Fruit fly (Drosophila melanogaster) whole organism, embryonic: Measurements from ENCODE around the gene Arpc4.

ENCODE experiments used
- ATbp ChIP-seq: fragments of 200-800 bp; sonication (Bioruptor generic); optimal IDR thresholded peaks from 2 replicates; lab custom pipeline; 2017; ENCODE audit warnings: missing biosample characterization, mild to moderate bottlenecking, missing genetic modification characterization, missing genetic modification reagents
- Adf1 ChIP-seq: fragments of 200-800 bp; sonication (Bioruptor generic); IDR thresholded peaks from 2 replicates; pipeline ENCODE4 v1.3.6; 2022; ENCODE audit warnings: missing biosample characterization, missing genetic modification characterization
- Aef1 ChIP-seq: fragments of 200-800 bp; sonication (Bioruptor generic); IDR thresholded peaks from 3 replicates; pipeline ENCODE4 v1.3.6; 2022; ENCODE audit warnings: missing biosample characterization, missing genetic modification characterization
- CG10366 ChIP-seq: fragments of 200-800 bp; sonication (Bioruptor generic); IDR thresholded peaks from 2 replicates; pipeline ENCODE4 v1.3.6; 2022; ENCODE audit warnings: missing biosample characterization, missing genetic modification characterization
- CG11504 ChIP-seq: fragments of 200-800 bp; sonication (Bioruptor generic); optimal IDR thresholded peaks from 3 replicates; lab custom pipeline; 2019; ENCODE audit warnings: missing biosample characterization, mild to moderate bottlenecking, missing genetic modification characterization, moderate library complexity
- CG12769 ChIP-seq: fragments of 200-800 bp; sonication (Bioruptor generic); optimal IDR thresholded peaks from 2 replicates; lab custom pipeline; 2019; ENCODE audit warnings: missing biosample characterization, mild to moderate bottlenecking, missing genetic modification characterization, moderate library complexity
- CG17385 ChIP-seq: fragments of 200-800 bp; sonication (Bioruptor generic); optimal IDR thresholded peaks from 3 replicates; lab custom pipeline; 2018; ENCODE audit warnings: missing biosample characterization, mild to moderate bottlenecking, missing genetic modification characterization
- CG1792 ChIP-seq: fragments of 200-800 bp; sonication (Bioruptor generic); optimal IDR thresholded peaks from 2 replicates; lab custom pipeline; 2016; ENCODE audit warnings: missing biosample characterization, missing genetic modification characterization
- CG18619 ChIP-seq: fragments of 200-800 bp; sonication (Bioruptor generic); optimal IDR thresholded peaks from 3 replicates; lab custom pipeline; 2017; ENCODE audit warnings: missing biosample characterization, mild to moderate bottlenecking, missing genetic modification characterization
- CG18764 ChIP-seq: fragments of 200-800 bp; sonication (Bioruptor generic); optimal IDR thresholded peaks from 3 replicates; lab custom pipeline; 2016; ENCODE audit warnings: missing biosample characterization, missing genetic modification characterization
- CG2202 ChIP-seq: fragments of 200-800 bp; sonication (Bioruptor generic); optimal IDR thresholded peaks from 2 replicates; lab custom pipeline; 2018; ENCODE audit warnings: missing biosample characterization, mild to moderate bottlenecking, missing genetic modification characterization
- CG30403 ChIP-seq: fragments of 200-800 bp; sonication (Bioruptor generic); optimal IDR thresholded peaks from 3 replicates; lab custom pipeline; 2016; ENCODE audit warnings: missing biosample characterization, missing genetic modification characterization
- CG3163 ChIP-seq: fragments of 200-800 bp; sonication (Bioruptor generic); optimal IDR thresholded peaks from 3 replicates; lab custom pipeline; 2016; ENCODE audit warnings: missing biosample characterization, missing genetic modification characterization
- CG34224 ChIP-seq: fragments of 200-800 bp; sonication (Bioruptor generic); IDR thresholded peaks from 3 replicates; pipeline ENCODE4 v1.3.6; 2022; ENCODE audit warnings: missing biosample characterization, missing genetic modification characterization; ENCODE audit not compliant: partially characterized antibody
- CG3726 ChIP-seq: fragments of 200-800 bp; sonication (Bioruptor generic); IDR thresholded peaks from 3 replicates; pipeline ENCODE4, ENCODE4 v1.3.6; 2022; ENCODE audit warnings: missing biosample characterization, missing genetic modification characterization
- CG42726 ChIP-seq: fragments of 200-800 bp; sonication (Bioruptor generic); IDR thresholded peaks from 2 replicates; pipeline ENCODE4 v1.3.6; 2022; ENCODE audit warnings: missing biosample characterization, missing genetic modification characterization; ENCODE audit not compliant: partially characterized antibody
- CG6765 ChIP-seq: fragments of 200-800 bp; sonication (Bioruptor generic); optimal IDR thresholded peaks from 3 replicates; lab custom pipeline; 2017; ENCODE audit warnings: missing biosample characterization, mild to moderate bottlenecking, missing genetic modification characterization
- CG9437 ChIP-seq: fragments of 200-800 bp; sonication (Bioruptor generic); optimal IDR thresholded peaks from 2 replicates; lab custom pipeline; 2018; ENCODE audit warnings: missing biosample characterization, mild to moderate bottlenecking, missing genetic modification characterization
- Chrac-16 ChIP-seq: fragments of 200-800 bp; sonication (Bioruptor generic); optimal IDR thresholded peaks from 3 replicates; lab custom pipeline; 2016; ENCODE audit warnings: missing biosample characterization, missing genetic modification characterization
- D19B ChIP-seq: fragments of 200-800 bp; sonication (Bioruptor generic); optimal IDR thresholded peaks from 2 replicates; lab custom pipeline; 2017; ENCODE audit warnings: missing biosample characterization, mild to moderate bottlenecking, missing genetic modification characterization
- E2f1 ChIP-seq: fragments of 200-800 bp; sonication (Bioruptor generic); IDR thresholded peaks from 2 replicates; pipeline ENCODE4 v1.3.6; 2022; ENCODE audit warnings: missing biosample characterization, missing genetic modification characterization
- E2f2 ChIP-seq: fragments of 200-800 bp; sonication (Bioruptor generic); IDR thresholded peaks from 2 replicates; pipeline ENCODE4 v1.3.6; 2022; ENCODE audit warnings: missing biosample characterization, missing genetic modification characterization
- H2.0 ChIP-seq: fragments of 200-800 bp; sonication (Bioruptor generic); IDR thresholded peaks from 2 replicates; pipeline ENCODE4 v1.3.6; 2022; ENCODE audit warnings: missing biosample characterization, missing genetic modification characterization
- HLH54F ChIP-seq: fragments of 200-800 bp; sonication (Bioruptor generic); optimal IDR thresholded peaks from 3 replicates; lab custom pipeline; 2016; ENCODE audit warnings: missing biosample characterization, missing genetic modification characterization
- Hey ChIP-seq: fragments of 200-800 bp; sonication (Bioruptor generic); optimal IDR thresholded peaks from 3 replicates; lab custom pipeline; 2018; ENCODE audit warnings: missing biosample characterization, mild to moderate bottlenecking, missing genetic modification characterization
- Hr78 ChIP-seq, 2 experiments: fragments of 200-800 bp in 1 of 2; fragments of >200 bp in 1 of 2; sonication (Bioruptor generic) in 1 of 2; optimal IDR thresholded peaks; 2 replicates each; lab custom pipeline; 2017 to 2019; ENCODE audit warnings: missing biosample characterization in 2 of 2, missing genetic modification characterization in 2 of 2, mild to moderate bottlenecking in 1 of 2, moderate library complexity in 1 of 2
- MBD-R2 ChIP-seq: fragments of 200-800 bp; sonication (Bioruptor generic); IDR thresholded peaks from 2 replicates; pipeline ENCODE4 v1.3.6; 2022; ENCODE audit warnings: missing biosample characterization, missing genetic modification characterization
- Vsx1 ChIP-seq: fragments of 200-800 bp; sonication (Bioruptor generic); optimal IDR thresholded peaks from 2 replicates; lab custom pipeline; 2017; ENCODE audit warnings: missing biosample characterization, mild to moderate bottlenecking, missing genetic modification characterization, missing genetic modification reagents
- aop ChIP-seq: fragments of 200-800 bp; sonication (Bioruptor generic); IDR thresholded peaks from 2 replicates; pipeline ENCODE4 v1.3.6; 2022; ENCODE audit warnings: missing biosample characterization, missing genetic modification characterization
- ash1 ChIP-seq: fragments of 200-800 bp; sonication (Bioruptor generic); optimal IDR thresholded peaks from 2 replicates; lab custom pipeline; 2018; ENCODE audit warnings: missing biosample characterization, mild to moderate bottlenecking, missing genetic modification characterization
- cas ChIP-seq: fragments of 200-800 bp; sonication (Bioruptor generic); IDR thresholded peaks from 2 replicates; pipeline ENCODE4 v1.3.6; 2022; ENCODE audit warnings: missing biosample characterization, missing genetic modification characterization
- da ChIP-seq: fragments of 200-800 bp; sonication (Bioruptor generic); optimal IDR thresholded peaks from 2 replicates; lab custom pipeline; 2016; ENCODE audit warnings: missing biosample characterization, missing genetic modification characterization
- dimm ChIP-seq: fragments of 200-800 bp; sonication (Bioruptor generic); IDR thresholded peaks from 2 replicates; pipeline ENCODE4 v1.3.6; 2022; ENCODE audit warnings: missing biosample characterization, missing genetic modification characterization
- esg ChIP-seq: fragments of 200-800 bp; sonication (Bioruptor generic); conservative IDR thresholded peaks from 2 replicates; pipeline ENCODE4 v1.3.6; 2022; ENCODE audit warnings: missing biosample characterization, missing genetic modification characterization
- fd64A ChIP-seq: fragments of 200-800 bp; sonication (Bioruptor generic); optimal IDR thresholded peaks from 3 replicates; lab custom pipeline; 2018; ENCODE audit warnings: missing biosample characterization, mild to moderate bottlenecking, missing genetic modification characterization
- hbn ChIP-seq: fragments of 200-800 bp; sonication (Bioruptor generic); IDR thresholded peaks from 2 replicates; pipeline ENCODE4 v1.3.6; 2022; ENCODE audit warnings: missing biosample characterization, missing genetic modification characterization; ENCODE audit not compliant: partially characterized antibody
- insv ChIP-seq, 2 experiments: fragments of 200-800 bp; sonication (Bioruptor generic); optimal IDR thresholded peaks; 3 replicates each; lab custom pipeline; 2016 to 2018; ENCODE audit warnings: missing biosample characterization in 2 of 2, missing genetic modification characterization in 2 of 2
- kay ChIP-seq: fragments of 200-800 bp; sonication (Bioruptor generic); optimal IDR thresholded peaks from 2 replicates; lab custom pipeline; 2016; ENCODE audit warnings: missing biosample characterization, missing genetic modification characterization
- ken ChIP-seq: fragments of 200-800 bp; sonication (Bioruptor generic); IDR thresholded peaks from 3 replicates; pipeline ENCODE4 v1.3.6; 2022; ENCODE audit warnings: missing biosample characterization, missing genetic modification characterization
- klu ChIP-seq: fragments of 200-800 bp; sonication (Bioruptor generic); IDR thresholded peaks from 2 replicates; pipeline ENCODE4 v1.3.6; 2022; ENCODE audit warnings: missing biosample characterization, missing genetic modification characterization
- knrl ChIP-seq: fragments of 200-800 bp; sonication (Bioruptor generic); IDR thresholded peaks from 3 replicates; pipeline ENCODE4 v1.3.6; 2022; ENCODE audit warnings: missing biosample characterization, missing genetic modification characterization; ENCODE audit not compliant: partially characterized antibody
- lilli ChIP-seq: fragments of 200-800 bp; sonication (Bioruptor generic); optimal IDR thresholded peaks from 3 replicates; lab custom pipeline; 2016; ENCODE audit warnings: missing biosample characterization, missing genetic modification characterization
- luna ChIP-seq: fragments of 200-800 bp; sonication (Bioruptor generic); optimal IDR thresholded peaks from 2 replicates; lab custom pipeline; 2016; ENCODE audit warnings: missing biosample characterization, missing genetic modification characterization
- mirr ChIP-seq: fragments of 200-800 bp; sonication (Bioruptor generic); optimal IDR thresholded peaks from 3 replicates; lab custom pipeline; 2018; ENCODE audit warnings: missing biosample characterization, mild to moderate bottlenecking, missing genetic modification characterization
- pum ChIP-seq: fragments of 200-800 bp; sonication (Bioruptor generic); optimal IDR thresholded peaks from 2 replicates; lab custom pipeline; 2016; ENCODE audit warnings: missing biosample characterization, missing genetic modification characterization
- rib ChIP-seq: fragments of 200-800 bp; sonication (Bioruptor generic); IDR thresholded peaks from 2 replicates; pipeline ENCODE4 v1.3.6; 2022; ENCODE audit warnings: missing biosample characterization, missing genetic modification characterization
- sc ChIP-seq, 3 experiments: fragments of >200 bp in 2 of 3; fragments of 200-800 bp in 1 of 3; sonication (Bioruptor generic) in 1 of 3; optimal IDR thresholded peaks; 2 replicates in 2 of 3; 3 replicates in 1 of 3; lab custom pipeline; 2017; ENCODE audit warnings: mild to moderate bottlenecking in 1 of 3, missing biosample characterization in 1 of 3, missing genetic modification characterization in 1 of 3, missing genetic modification reagents in 1 of 3
- schlank ChIP-seq: fragments of 200-800 bp; sonication (Bioruptor generic); optimal IDR thresholded peaks from 2 replicates; lab custom pipeline; 2018; ENCODE audit warnings: missing biosample characterization, mild to moderate bottlenecking, missing genetic modification characterization
- sim ChIP-seq: fragments of 200-800 bp; sonication (Bioruptor generic); IDR thresholded peaks from 2 replicates; pipeline ENCODE4 v1.3.6; 2022; ENCODE audit warnings: missing biosample characterization, missing genetic modification characterization
- sisA ChIP-seq: fragments of 200-800 bp; sonication (Bioruptor generic); IDR thresholded peaks from 2 replicates; pipeline ENCODE4 v1.3.6; 2022; ENCODE audit warnings: missing biosample characterization, missing genetic modification characterization
- sob ChIP-seq: fragments of 200-800 bp; sonication (Bioruptor generic); IDR thresholded peaks from 2 replicates; pipeline ENCODE4 v1.3.6; 2022; ENCODE audit warnings: missing biosample characterization, missing genetic modification characterization
- usp ChIP-seq: fragments of >200 bp; optimal IDR thresholded peaks from 2 replicates; lab custom pipeline; 2017; ENCODE audit warnings: missing biosample characterization, missing genetic modification characterization

The Arpc4 gene

DNA sequence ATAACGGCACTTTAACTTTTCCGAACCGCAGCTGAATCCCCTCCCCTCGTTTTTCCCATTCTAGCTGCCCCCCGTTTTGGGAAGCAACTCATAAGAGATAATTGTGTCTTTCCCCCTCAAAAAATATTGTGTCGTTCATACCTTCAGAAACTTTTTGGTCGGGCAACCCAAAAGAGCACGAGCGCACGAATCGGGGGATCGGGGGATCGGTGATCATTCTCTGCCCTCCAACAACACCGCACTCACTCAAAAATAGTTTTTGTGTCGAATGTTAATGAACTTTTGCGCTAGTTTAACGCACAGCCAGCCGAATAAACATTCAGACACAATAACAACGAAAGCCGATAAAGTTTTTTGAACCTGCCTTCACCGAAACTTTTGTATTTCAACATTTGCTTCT, 34.6 kb upstream of the Arpc4 start (continued):
- no peak for TF ChIP-seq CG10366
- no peak for TF ChIP-seq CG9437
- TF ChIP-seq CG42726 (GFP tag; lab: Robert Waterston, UW) = peak; percentile 56; the same call in 1 of the 2 replicates
- TF ChIP-seq MBD-R2 (GFP tag; lab: Robert Waterston, UW) = no peak
- no peak for TF ChIP-seq knrl (GFP tag; lab: Robert Waterston, UW)
- TF ChIP-seq sc (optimal IDR thresholded peaks at IDR 0.05; lab: Kevin White, UChicago) = no peak
- TF ChIP-seq sc (GFP tag; optimal IDR thresholded peaks at IDR 0.05; lab: Kevin White, UChicago) = no peak
- TF ChIP-seq mirr (GFP tag; lab: Kevin White, UChicago) = peak; percentile 64
- no peak for TF ChIP-seq CG30403 (GFP tag; lab: Kevin White, UChicago)
- peak; percentile 69; the same call in 1 of the 2 replicates for TF ChIP-seq rib (GFP tag; lab: Robert Waterston, UW)
- no peak for TF ChIP-seq insv (GFP tag; optimal IDR thresholded peaks at IDR 0.05; lab: Kevin White, UChicago)
- TF ChIP-seq da (GFP tag; lab: Kevin White, UChicago) = no peak
- no peak for TF ChIP-seq CG34224 (GFP tag; lab: Robert Waterston, UW)
- TF ChIP-seq CG3726 (GFP tag; lab: Robert Waterston, UW) = no peak
- TF ChIP-seq ATbp (GFP tag; lab: Kevin White, UChicago) = no peak
- TF ChIP-seq CG6765 = no peak
- TF ChIP-seq Adf1 (GFP tag; lab: Robert Waterston, UW) = peak; percentile 59; the same call in 1 of the 2 replicates
- no peak for TF ChIP-seq CG3163
- no peak for TF ChIP-seq E2f2 (GFP tag; lab: Robert Waterston, UW)
- TF ChIP-seq Vsx1 (GFP tag; lab: Kevin White, UChicago) = no peak
- no peak for TF ChIP-seq CG1792 (GFP tag; lab: Kevin White, UChicago)
- TF ChIP-seq D19B (GFP tag; lab: Kevin White, UChicago) = no peak
- TF ChIP-seq Aef1 (GFP tag; lab: Robert Waterston, UW) = peak; percentile 64
- no peak for TF ChIP-seq fd64A (GFP tag; lab: Kevin White, UChicago)
- no peak for TF ChIP-seq H2.0 (GFP tag; lab: Robert Waterston, UW)
- TF ChIP-seq Chrac-16 (GFP tag; lab: Kevin White, UChicago) = no peak
- TF ChIP-seq ken (GFP tag; lab: Robert Waterston, UW) = no peak
- no peak for TF ChIP-seq E2f1 (GFP tag; lab: Robert Waterston, UW)
- TF ChIP-seq CG17385 (GFP tag; lab: Kevin White, UChicago) = no peak
- no peak for TF ChIP-seq CG11504 (tag; lab: Kevin White, UChicago)
- TF ChIP-seq ash1 (GFP tag; lab: Kevin White, UChicago) = no peak
- no peak for TF ChIP-seq CG18764 (GFP tag; lab: Kevin White, UChicago)
- TF ChIP-seq Hey (tag; lab: Kevin White, UChicago) = no peak
- no peak for TF ChIP-seq hbn
- TF ChIP-seq CG2202 (tag; lab: Kevin White, UChicago) = no peak
- peak; percentile 92 for TF ChIP-seq CG12769 (tag; lab: Kevin White, UChicago)
- TF ChIP-seq luna (GFP tag; lab: Kevin White, UChicago) = no peak
- TF ChIP-seq cas (GFP tag; lab: Robert Waterston, UW) = no peak
- TF ChIP-seq usp (GFP tag; lab: Kevin White, UChicago) = no peak
- TF ChIP-seq HLH54F (GFP tag; lab: Kevin White, UChicago) = no peak
- no peak for TF ChIP-seq dimm (GFP tag; lab: Robert Waterston, UW)
- no peak for TF ChIP-seq CG18619 (GFP tag; lab: Kevin White, UChicago)
- no peak for TF ChIP-seq sisA (GFP tag; lab: Robert Waterston, UW)
- TF ChIP-seq esg = no peak
- TF ChIP-seq kay (GFP tag; lab: Kevin White, UChicago) = no peak
- TF ChIP-seq pum (GFP tag; lab: Kevin White, UChicago) = no peak
- TF ChIP-seq klu (GFP tag; lab: Robert Waterston, UW) = no peak
- TF ChIP-seq lilli (GFP tag; lab: Kevin White, UChicago) = no peak
- TF ChIP-seq schlank (tag; lab: Kevin White, UChicago) = no peak
- TF ChIP-seq sim (GFP tag; lab: Robert Waterston, UW) = no peak
- TF ChIP-seq Hr78 (GFP tag; optimal IDR thresholded peaks at IDR 0.05; lab: Kevin White, UChicago) = peak in 1 of 2 experiments; percentile 77
- TF ChIP-seq aop (GFP tag; lab: Robert Waterston, UW) = no peak
- no peak for TF ChIP-seq sob (GFP tag; lab: Robert Waterston, UW)
